Worm (Caenorhabditis elegans): ENCODE results near the gene F32A5.8.

DNA sequence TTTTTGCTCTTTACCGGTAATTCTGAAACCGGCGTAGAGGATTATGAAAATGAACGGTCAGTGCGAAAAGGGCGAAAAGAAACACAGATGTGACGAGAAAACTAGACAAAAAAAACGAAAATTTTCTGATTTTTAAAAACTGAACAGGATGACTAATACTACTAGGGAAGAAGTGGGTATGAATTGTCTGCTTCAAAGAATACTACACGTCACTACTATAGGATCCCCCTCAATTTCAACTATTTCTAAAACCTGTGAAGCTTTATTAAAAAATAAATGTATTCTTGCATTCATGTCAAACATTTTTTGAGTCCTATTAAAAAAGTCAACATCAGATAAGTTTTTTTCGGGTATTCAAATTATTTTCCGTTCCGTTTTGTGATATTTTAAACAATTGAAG, 31.8 kb upstream of the F32A5.8 start:
- TF ChIP-seq egl-5 (tag; optimal IDR thresholded peaks at IDR 0.05) (no peak), ama-1 (optimal IDR thresholded peaks at IDR 0.05) (no peak)
